Fruit fly (Drosophila melanogaster): ENCODE data around the gene Eip74EF.

The Eip74EF gene

dm6 chr3L:17652878-17653700 is 34.0 kb upstream of the Eip74EF start:
- TF ChIP-seq CTCF (optimal IDR thresholded peaks at IDR 0.05) (no peak), CG8478 (optimal IDR thresholded peaks at IDR 0.05) (no peak)

dm6 chr3L:17651717-17652651 is 32.9 kb upstream of the Eip74EF start:
- TF ChIP-seq CG8478 (optimal IDR thresholded peaks at IDR 0.05), result no peak
- TF ChIP-seq CTCF (optimal IDR thresholded peaks at IDR 0.05), result no peak

dm6 chr3L:17647543-17647942 is 28.4 kb upstream of the Eip74EF start:
- TF ChIP-seq CTCF (optimal IDR thresholded peaks at IDR 0.05) (no peak), CG8478 (optimal IDR thresholded peaks at IDR 0.05) (no peak)

dm6 chr3L:17646637-17647036 is 27.5 kb upstream of the Eip74EF start, which contains the start of gene CG43085:
TSS of gene CG43085 (minus strand) at chr3L:17646737.
- TF ChIP-seq CTCF (optimal IDR thresholded peaks at IDR 0.05) (no peak), CG8478 (optimal IDR thresholded peaks at IDR 0.05) (no peak)

dm6 chr3L:17644906-17645244 is 25.8 kb upstream of the Eip74EF start, which contains the start of gene Pep:
TSS of gene Pep (minus strand) at chr3L:17645036.
- TF ChIP-seq CG8478 (optimal IDR thresholded peaks at IDR 0.05), result no peak
- peak; percentile 48 to 59 for TF ChIP-seq CTCF (optimal IDR thresholded peaks at IDR 0.05)

dm6 chr3L:17643985-17644905 is 25.1 kb upstream of the Eip74EF start:
- TF ChIP-seq CG8478 (optimal IDR thresholded peaks at IDR 0.05) (no peak), CTCF (optimal IDR thresholded peaks at IDR 0.05) (no peak)

- TF ChIP-seq CTCF (optimal IDR thresholded peaks at IDR 0.05), result no peak
- TF ChIP-seq CG8478 (optimal IDR thresholded peaks at IDR 0.05), result no peak
Observed at dm6 chr3L:17642017-17642416, 22.9 kb upstream of the Eip74EF start.

dm6 chr3L:17638649-17639048 is 19.5 kb upstream of the Eip74EF start:
- TF ChIP-seq CTCF (optimal IDR thresholded peaks at IDR 0.05) (no peak), CG8478 (optimal IDR thresholded peaks at IDR 0.05) (no peak)

dm6 chr3L:17637809-17638208 is 18.7 kb upstream of the Eip74EF start:
- no peak for TF ChIP-seq CTCF (optimal IDR thresholded peaks at IDR 0.05)
- TF ChIP-seq CG8478 (optimal IDR thresholded peaks at IDR 0.05), result no peak

dm6 chr3L:17633142-17633541 is 14.0 kb upstream of the Eip74EF start, which contains the start of gene CG7497:
TSS of gene CG7497 (plus strand) at chr3L:17633449.
- TF ChIP-seq CTCF (optimal IDR thresholded peaks at IDR 0.05), result no peak
- no peak for TF ChIP-seq CG8478 (optimal IDR thresholded peaks at IDR 0.05)

- no peak for TF ChIP-seq CTCF (optimal IDR thresholded peaks at IDR 0.05)
- TF ChIP-seq CG8478 (optimal IDR thresholded peaks at IDR 0.05), result no peak
Observed at dm6 chr3L:17631247-17631646, 12.1 kb upstream of the Eip74EF start.

- TF ChIP-seq CG8478 (optimal IDR thresholded peaks at IDR 0.05), result no peak
- no peak for TF ChIP-seq CTCF (optimal IDR thresholded peaks at IDR 0.05)
Observed at dm6 chr3L:17625574-17626128, 6.5 kb upstream of the Eip74EF start.

dm6 chr3L:17625014-17625413 is 5.9 kb upstream of the Eip74EF start:
- TF ChIP-seq CG8478 (optimal IDR thresholded peaks at IDR 0.05), result no peak
- TF ChIP-seq CTCF (optimal IDR thresholded peaks at IDR 0.05), result no peak

dm6 chr3L:17624208-17624826 is 5.2 kb upstream of the Eip74EF start:
- no peak for TF ChIP-seq CTCF (optimal IDR thresholded peaks at IDR 0.05)
- no peak for TF ChIP-seq CG8478 (optimal IDR thresholded peaks at IDR 0.05)

Data from S2 (cell line).